Fruit fly (Drosophila melanogaster): Measurements from ENCODE around the gene Ada2b.

DNA sequence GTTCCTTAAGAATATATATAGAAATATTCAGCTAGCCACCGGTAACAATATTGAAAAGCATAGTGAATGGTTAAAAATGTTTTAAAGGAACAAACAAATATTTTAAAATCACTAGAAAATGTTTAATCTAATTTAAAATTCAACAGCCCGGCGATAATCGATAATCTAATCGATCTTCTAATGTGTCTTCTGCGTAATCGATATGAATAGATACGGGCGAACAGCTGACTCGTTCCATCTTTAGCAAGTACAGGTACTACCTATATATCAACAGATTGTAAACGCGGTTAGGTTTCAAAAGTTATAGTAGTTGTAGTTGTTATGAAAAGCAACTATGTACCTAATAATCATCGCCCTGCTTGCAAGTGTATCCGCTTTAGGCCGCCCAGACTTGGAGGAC is 22.6 kb downstream of the Ada2b start, which contains the start of gene CG7800:
- no peak for TF ChIP-seq CrebA (GFP tag; optimal IDR thresholded peaks at IDR 0.05; ENCODE audit: borderline replicate concordance)
- no peak for TF ChIP-seq dl (GFP tag; optimal IDR thresholded peaks at IDR 0.05; ENCODE audit: insufficient read depth in 1 of 2, partially characterized antibody in 2 of 2)
- no peak for TF ChIP-seq rgr (GFP tag; optimal IDR thresholded peaks at IDR 0.05)
- TF ChIP-seq Dif (GFP tag; optimal IDR thresholded peaks at IDR 0.05; ENCODE audit: partially characterized antibody): no peak
- TF ChIP-seq pan (optimal IDR thresholded peaks at IDR 0.05): no peak
- TF ChIP-seq Abd-B (GFP tag; optimal IDR thresholded peaks at IDR 0.05): no peak
- TF ChIP-seq Mio (GFP tag; optimal IDR thresholded peaks at IDR 0.05): no peak
- no peak for TF ChIP-seq Dfd (GFP tag; optimal IDR thresholded peaks at IDR 0.05)
- no peak for TF ChIP-seq OdsH (GFP tag; optimal IDR thresholded peaks at IDR 0.05)
- TF ChIP-seq h (GFP tag; optimal IDR thresholded peaks at IDR 0.05): no peak
- no peak for TF ChIP-seq fru (GFP tag; optimal IDR thresholded peaks at IDR 0.05)
